Worm (Caenorhabditis elegans): ENCODE measurements around the gene C02B4.3.

DNA sequence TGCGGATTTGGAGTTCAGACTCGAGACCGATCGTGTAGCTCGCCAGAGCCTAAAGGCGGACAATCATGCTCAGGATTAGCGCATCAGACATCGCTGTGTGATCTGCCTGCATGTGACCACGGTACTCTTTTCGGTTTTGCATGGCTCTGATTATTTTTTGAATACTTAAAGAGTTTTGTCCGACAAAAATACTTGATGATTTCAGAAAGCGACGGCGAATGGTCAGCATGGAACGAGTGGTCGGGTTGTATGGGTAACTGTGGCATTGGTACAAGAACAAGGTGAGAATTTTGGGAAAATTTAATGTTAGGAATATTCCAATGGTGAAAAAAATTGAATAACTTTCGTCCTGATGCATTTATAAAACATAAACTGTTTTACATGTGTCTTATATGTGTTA lies 27.8 kb upstream of the C02B4.3 start:
- TF ChIP-seq ceh-31 (tag; optimal IDR thresholded peaks at IDR 0.05) = no peak
- TF ChIP-seq ceh-19 (GFP tag; optimal IDR thresholded peaks at IDR 0.05) = no peak
- TF ChIP-seq pqm-1 (tag; optimal IDR thresholded peaks at IDR 0.05) = no peak
- no peak for TF ChIP-seq nhr-11 (tag; optimal IDR thresholded peaks at IDR 0.05)
- no peak for TF ChIP-seq ceh-9 (tag; optimal IDR thresholded peaks at IDR 0.05)

Data from whole organism, late embryonic.